Fruit fly (Drosophila melanogaster) whole organism, embryonic: ENCODE measurements around the gene Ptpmeg2.

Experiments used
- Antp ChIP-seq: fragments of 200-800 bp; sonication (Bioruptor generic); optimal IDR thresholded peaks from 3 replicates; lab custom pipeline; 2016; ENCODE audit warnings: missing biosample characterization, missing genetic modification characterization
- Atf-2 ChIP-seq: fragments of 200-800 bp; sonication (Bioruptor generic); optimal IDR thresholded peaks from 2 replicates; lab custom pipeline; 2016; ENCODE audit warnings: missing biosample characterization, missing genetic modification characterization
- CG10959 ChIP-seq: fragments of 200-800 bp; sonication (Bioruptor generic); IDR thresholded peaks from 2 replicates; pipeline ENCODE4 v1.3.6; 2022; ENCODE audit warnings: missing biosample characterization, missing genetic modification characterization
- CG10979 ChIP-seq: fragments of 200-800 bp; sonication (Bioruptor generic); optimal IDR thresholded peaks from 2 replicates; lab custom pipeline; 2018; ENCODE audit warnings: missing biosample characterization, mild to moderate bottlenecking, missing genetic modification characterization, moderate library complexity
- CG12071 ChIP-seq: fragments of 200-800 bp; sonication (Bioruptor generic); optimal IDR thresholded peaks from 3 replicates; lab custom pipeline; 2018; ENCODE audit warnings: missing biosample characterization, mild to moderate bottlenecking, missing genetic modification characterization
- CG12104 ChIP-seq: fragments of 200-800 bp; sonication (Bioruptor generic); optimal IDR thresholded peaks from 3 replicates; lab custom pipeline; 2016; ENCODE audit warnings: missing biosample characterization, missing genetic modification characterization
- CG12219 ChIP-seq: fragments of 200-800 bp; sonication (Bioruptor generic); optimal IDR thresholded peaks from 3 replicates; lab custom pipeline; 2018; ENCODE audit warnings: missing biosample characterization, mild to moderate bottlenecking, missing genetic modification characterization
- CG14014 ChIP-seq: fragments of 200-800 bp; sonication (Bioruptor generic); IDR thresholded peaks from 2 replicates; pipeline ENCODE4 v1.3.6; 2022; ENCODE audit warnings: missing biosample characterization, missing genetic modification characterization
- CG16815 ChIP-seq: fragments of 200-800 bp; sonication (Bioruptor generic); optimal IDR thresholded peaks from 3 replicates; lab custom pipeline; 2017; ENCODE audit warnings: missing biosample characterization, mild to moderate bottlenecking, missing genetic modification characterization
- CG3065 ChIP-seq: fragments of 200-800 bp; sonication (Bioruptor generic); optimal IDR thresholded peaks from 2 replicates; lab custom pipeline; 2016; ENCODE audit warnings: missing biosample characterization, missing genetic modification characterization
- CG31224 ChIP-seq: fragments of 200-800 bp; sonication (Bioruptor generic); IDR thresholded peaks from 2 replicates; pipeline ENCODE4 v1.3.6; 2022; ENCODE audit warnings: missing biosample characterization, missing genetic modification characterization
- CG3163 ChIP-seq: fragments of 200-800 bp; sonication (Bioruptor generic); optimal IDR thresholded peaks from 3 replicates; lab custom pipeline; 2016; ENCODE audit warnings: missing biosample characterization, missing genetic modification characterization
- CG33557 ChIP-seq: fragments of 200-800 bp; sonication (Bioruptor generic); optimal IDR thresholded peaks from 2 replicates; lab custom pipeline; 2019; ENCODE audit warnings: missing biosample characterization, mild to moderate bottlenecking, missing genetic modification characterization, moderate library complexity
- CG34422 ChIP-seq: fragments of 200-800 bp; sonication (Bioruptor generic); IDR thresholded peaks from 3 replicates; pipeline ENCODE4 v1.3.6; 2022; ENCODE audit warnings: missing biosample characterization, missing genetic modification characterization
- CG4424 ChIP-seq: fragments of 200-800 bp; sonication (Bioruptor generic); optimal IDR thresholded peaks from 3 replicates; lab custom pipeline; 2016; ENCODE audit warnings: missing biosample characterization, missing genetic modification characterization
- CG6854 ChIP-seq: fragments of 200-800 bp; sonication (Bioruptor generic); optimal IDR thresholded peaks from 3 replicates; lab custom pipeline; 2017; ENCODE audit warnings: missing biosample characterization, mild to moderate bottlenecking, missing genetic modification characterization
- CG8924 ChIP-seq: fragments of 200-800 bp; optimal IDR thresholded peaks from 3 replicates; lab custom pipeline; 2019; ENCODE audit warnings: missing biosample characterization, mild to moderate bottlenecking, missing genetic modification characterization, moderate library complexity
- CG9876 ChIP-seq: fragments of 200-800 bp; sonication (Bioruptor generic); optimal IDR thresholded peaks from 2 replicates; lab custom pipeline; 2016; ENCODE audit warnings: missing biosample characterization, missing genetic modification characterization
- Dp ChIP-seq: fragments of 200-800 bp; sonication (Bioruptor generic); optimal IDR thresholded peaks from 2 replicates; lab custom pipeline; 2018; ENCODE audit warnings: missing biosample characterization, mild to moderate bottlenecking, missing genetic modification characterization, moderate library complexity
- Gsc ChIP-seq: fragments of 200-800 bp; sonication (Bioruptor generic); IDR thresholded peaks from 2 replicates; pipeline ENCODE4 v1.3.6; 2022; ENCODE audit warnings: missing biosample characterization, missing genetic modification characterization
- HLH54F ChIP-seq: fragments of 200-800 bp; sonication (Bioruptor generic); optimal IDR thresholded peaks from 3 replicates; lab custom pipeline; 2016; ENCODE audit warnings: missing biosample characterization, missing genetic modification characterization
- Hmr ChIP-seq: fragments of 200-800 bp; sonication (Bioruptor generic); optimal IDR thresholded peaks from 3 replicates; lab custom pipeline; 2017; ENCODE audit warnings: mild to moderate bottlenecking, missing biosample characterization, missing genetic modification reagents, missing genetic modification characterization
- Lpt ChIP-seq: fragments of >200 bp; optimal IDR thresholded peaks from 2 replicates; lab custom pipeline; 2018; ENCODE audit warnings: missing biosample characterization, missing genetic modification characterization
- MBD-R2 ChIP-seq: fragments of 200-800 bp; sonication (Bioruptor generic); IDR thresholded peaks from 2 replicates; pipeline ENCODE4 v1.3.6; 2022; ENCODE audit warnings: missing biosample characterization, missing genetic modification characterization
- MTF-1 ChIP-seq: fragments of 200-800 bp; sonication (Bioruptor generic); optimal IDR thresholded peaks from 2 replicates; lab custom pipeline; 2018; ENCODE audit warnings: missing biosample characterization, mild to moderate bottlenecking, missing genetic modification characterization, borderline replicate concordance
- Nf-YA ChIP-seq: fragments of 200-800 bp; sonication (Bioruptor generic); IDR thresholded peaks from 2 replicates; pipeline ENCODE4 v1.3.6; 2022; ENCODE audit warnings: missing biosample characterization, missing genetic modification characterization
- NfI ChIP-seq: fragments of 200-800 bp; sonication (Bioruptor generic); optimal IDR thresholded peaks from 3 replicates; lab custom pipeline; 2018; ENCODE audit warnings: missing biosample characterization, mild to moderate bottlenecking, missing genetic modification characterization, moderate library complexity
- Oli ChIP-seq: fragments of 200-800 bp; sonication (Bioruptor generic); optimal IDR thresholded peaks from 2 replicates; lab custom pipeline; 2018; ENCODE audit warnings: missing biosample characterization, mild to moderate bottlenecking, missing genetic modification characterization, moderate library complexity
- Sin3A ChIP-seq: fragments of >200 bp; optimal IDR thresholded peaks from 2 replicates; lab custom pipeline; 2018
- Six4 ChIP-seq: fragments of 200-800 bp; sonication (Bioruptor generic); optimal IDR thresholded peaks from 2 replicates; lab custom pipeline; 2016; ENCODE audit warnings: missing biosample characterization, missing genetic modification characterization
- Sry-β ChIP-seq: fragments of 200-800 bp; sonication (Bioruptor generic); optimal IDR thresholded peaks from 2 replicates; lab custom pipeline; 2018; ENCODE audit warnings: missing biosample characterization, mild to moderate bottlenecking, missing genetic modification characterization, moderate library complexity
- Stat92E ChIP-seq, 3 experiments: fragments of >200 bp in 2 of 3; fragments of 200-800 bp in 1 of 3; sonication (Bioruptor generic) in 1 of 3; optimal IDR thresholded peaks; 2 replicates each; lab custom pipeline; 2017 to 2019; ENCODE audit warnings: missing biosample characterization in 3 of 3, missing genetic modification characterization in 3 of 3, mild to moderate bottlenecking in 1 of 3, moderate library complexity in 1 of 3
- az2 ChIP-seq: fragments of 200-800 bp; sonication (Bioruptor generic); optimal IDR thresholded peaks from 3 replicates; lab custom pipeline; 2016; ENCODE audit warnings: missing biosample characterization, missing genetic modification characterization
- bigmax ChIP-seq: fragments of 200-800 bp; sonication (Bioruptor generic); optimal IDR thresholded peaks from 2 replicates; lab custom pipeline; 2018; ENCODE audit warnings: missing biosample characterization, mild to moderate bottlenecking, missing genetic modification characterization
- br ChIP-seq: fragments of >200 bp; optimal IDR thresholded peaks from 2 replicates; lab custom pipeline; 2017
- crc ChIP-seq: fragments of 200-800 bp; sonication (Bioruptor generic); optimal IDR thresholded peaks from 2 replicates; lab custom pipeline; 2016; ENCODE audit warnings: missing biosample characterization, missing genetic modification characterization
- ems ChIP-seq: fragments of 200-800 bp; sonication (Bioruptor generic); optimal IDR thresholded peaks from 3 replicates; lab custom pipeline; 2016; ENCODE audit warnings: missing biosample characterization, missing genetic modification characterization
- eve ChIP-seq, 2 experiments: fragments of >200 bp; optimal IDR thresholded peaks; 2 replicates each; lab custom pipeline; 2017; ENCODE audit warnings: missing biosample characterization in 2 of 2, missing genetic modification characterization in 2 of 2
- fu2 ChIP-seq: fragments of 200-800 bp; sonication (Bioruptor generic); optimal IDR thresholded peaks from 2 replicates; lab custom pipeline; 2016; ENCODE audit warnings: missing biosample characterization, missing genetic modification characterization
- gcm ChIP-seq: fragments of 200-800 bp; sonication (Bioruptor generic); optimal IDR thresholded peaks from 2 replicates; lab custom pipeline; 2019; ENCODE audit warnings: missing biosample characterization, mild to moderate bottlenecking, missing genetic modification characterization, moderate library complexity
- gro ChIP-seq: fragments of 200-800 bp; sonication (Bioruptor generic); optimal IDR thresholded peaks from 2 replicates; lab custom pipeline; 2016; ENCODE audit warnings: missing biosample characterization, missing genetic modification characterization
- ind ChIP-seq: fragments of 200-800 bp; sonication (Bioruptor generic); optimal IDR thresholded peaks from 3 replicates; lab custom pipeline; 2016; ENCODE audit warnings: missing biosample characterization, missing genetic modification characterization
- nerfin-2 ChIP-seq: fragments of 200-800 bp; sonication (Bioruptor generic); IDR thresholded peaks from 2 replicates; pipeline ENCODE4 v1.3.6; 2022; ENCODE audit warnings: missing biosample characterization, missing genetic modification characterization; ENCODE audit not compliant: partially characterized antibody
- onecut ChIP-seq: fragments of 200-800 bp; sonication (Bioruptor generic); IDR thresholded peaks from 2 replicates; pipeline ENCODE4 v1.3.6; 2022; ENCODE audit warnings: missing biosample characterization, missing genetic modification characterization
- org-1 ChIP-seq: fragments of 200-800 bp; sonication (Bioruptor generic); optimal IDR thresholded peaks from 2 replicates; lab custom pipeline; 2017; ENCODE audit warnings: missing biosample characterization, missing genetic modification characterization
- peb ChIP-seq: fragments of 200-800 bp; sonication (Bioruptor generic); IDR thresholded peaks from 2 replicates; pipeline ENCODE4 v1.3.6; 2022; ENCODE audit warnings: missing biosample characterization, missing genetic modification characterization
- phol ChIP-seq: fragments of 200-800 bp; sonication (Bioruptor generic); optimal IDR thresholded peaks from 3 replicates; lab custom pipeline; 2018; ENCODE audit warnings: missing biosample characterization, mild to moderate bottlenecking, missing genetic modification characterization, moderate library complexity
- pnt ChIP-seq: fragments of 200-800 bp; sonication (Bioruptor generic); optimal IDR thresholded peaks from 3 replicates; lab custom pipeline; 2016; ENCODE audit warnings: missing biosample characterization, missing genetic modification characterization
- ro ChIP-seq: fragments of 200-800 bp; sonication (Bioruptor generic); IDR thresholded peaks from 2 replicates; pipeline ENCODE4 v1.3.6; 2022; ENCODE audit warnings: missing biosample characterization, missing genetic modification characterization
- sens-2 ChIP-seq: fragments of 200-800 bp; sonication (Bioruptor generic); IDR thresholded peaks from 2 replicates; pipeline ENCODE4 v1.3.6; 2022; ENCODE audit warnings: missing biosample characterization, missing genetic modification characterization
- z ChIP-seq: fragments of 200-800 bp; sonication (Bioruptor generic); IDR thresholded peaks from 3 replicates; pipeline ENCODE4 v1.3.6; 2022; ENCODE audit warnings: missing biosample characterization, missing genetic modification characterization

The Ptpmeg2 gene

DNA sequence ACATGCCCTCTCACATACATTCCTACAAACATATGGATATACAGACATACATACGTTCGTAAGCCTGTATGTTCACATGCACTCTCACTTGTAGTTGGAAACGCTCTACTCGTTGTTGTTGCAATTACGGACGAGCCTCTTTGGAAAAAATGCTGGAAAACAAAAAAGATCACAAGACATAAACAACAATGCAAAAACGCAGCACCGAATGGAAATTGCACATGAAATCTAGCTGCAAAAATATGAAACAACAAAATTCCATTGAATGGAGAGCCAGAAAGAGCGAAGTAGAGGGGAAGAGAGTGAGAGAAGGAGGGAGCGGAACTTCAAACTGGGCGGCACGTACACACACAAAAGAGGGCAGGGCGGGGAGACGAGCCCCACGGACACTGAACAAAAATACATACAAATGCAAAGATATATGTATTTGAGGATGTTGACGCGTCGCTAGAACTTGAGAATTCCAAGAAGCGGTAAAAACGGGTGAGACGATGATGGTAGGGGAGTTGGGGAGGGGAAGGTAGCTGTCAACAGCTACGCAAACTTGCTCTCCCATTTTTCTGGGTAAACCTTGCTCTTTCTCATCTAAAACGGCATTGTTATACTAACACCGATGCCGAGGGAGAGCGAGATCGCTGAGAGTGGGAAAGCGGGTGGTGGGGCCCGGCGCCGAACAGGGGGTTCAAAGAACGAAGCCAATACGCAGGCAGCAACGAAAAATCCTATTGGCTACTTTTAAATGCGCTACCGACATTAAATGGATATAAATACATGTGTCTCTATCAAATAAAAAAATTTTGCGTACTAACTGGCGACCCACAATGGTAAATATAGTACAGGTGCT is 74.6 kb downstream of the Ptpmeg2 start (continued):
- TF ChIP-seq CG31224 (GFP tag; lab: Robert Waterston, UW) (0 out of 2 replicates have a peak, but pooled peaks have one; percentile 13), Hmr (peak; percentile 32), Sin3A (lab: Kevin White, UChicago) (no peak), CG9876 (GFP tag; lab: Kevin White, UChicago) (no peak), ro (GFP tag; lab: Robert Waterston, UW) (no peak), CG34422 (GFP tag; lab: Robert Waterston, UW) (no peak; the same call in 2 of the 3 replicates), CG3163 (peak; percentile 15), HLH54F (no peak), gro (peak; percentile 50), Antp (GFP tag; lab: Kevin White, UChicago) (no peak), Atf-2 (no peak), gcm (no peak), phol (tag; lab: Kevin White, UChicago) (peak; percentile 20), MTF-1 (peak; percentile 17), CG12071 (GFP tag; lab: Kevin White, UChicago) (peak; percentile 2), CG33557 (no peak), crc (no peak), Gsc (GFP tag; lab: Robert Waterston, UW) (no peak), pnt (GFP tag; lab: Kevin White, UChicago) (no peak), Lpt (GFP tag; lab: Kevin White, UChicago) (no peak), CG4424 (GFP tag; lab: Kevin White, UChicago) (no peak), Six4 (no peak), eve (GFP tag; optimal IDR thresholded peaks at IDR 0.05; lab: Kevin White, UChicago) (no peak), nerfin-2 (GFP tag; lab: Robert Waterston, UW) (no peak), br (no peak), Nf-YA (GFP tag; lab: Robert Waterston, UW) (no peak), MBD-R2 (GFP tag; lab: Robert Waterston, UW) (no peak; the same call in 1 of the 2 replicates), ind (GFP tag; lab: Kevin White, UChicago) (peak; percentile 46), az2 (no peak), org-1 (GFP tag; lab: Kevin White, UChicago) (no peak), Sry-β (GFP tag; lab: Kevin White, UChicago) (no peak), ems (GFP tag; lab: Kevin White, UChicago) (no peak), Dp (GFP tag; lab: Kevin White, UChicago) (no peak), Stat92E (GFP tag; optimal IDR thresholded peaks at IDR 0.05; lab: Kevin White, UChicago) (peak in 2 of 3 experiments; percentile 74 to 97), bigmax (GFP tag; lab: Kevin White, UChicago) (no peak), peb (GFP tag; lab: Robert Waterston, UW) (no peak), onecut (no peak), CG12219 (GFP tag; lab: Kevin White, UChicago) (no peak), z (GFP tag; lab: Robert Waterston, UW) (peak; percentile 79), CG14014 (GFP tag; lab: Robert Waterston, UW) (no peak), CG10959 (GFP tag; lab: Robert Waterston, UW) (no peak), CG10979 (tag; lab: Kevin White, UChicago) (no peak), CG16815 (GFP tag; lab: Kevin White, UChicago) (peak; percentile 4), fu2 (GFP tag; lab: Kevin White, UChicago) (no peak), CG12104 (GFP tag; lab: Kevin White, UChicago) (no peak), sens-2 (GFP tag; lab: Robert Waterston, UW) (no peak), NfI (GFP tag; lab: Kevin White, UChicago) (peak; percentile 54), Oli (tag; lab: Kevin White, UChicago) (peak; percentile 70), CG8924 (no peak), CG3065 (GFP tag; lab: Kevin White, UChicago) (no peak), CG6854 (GFP tag; lab: Kevin White, UChicago) (no peak)
